Worm (Caenorhabditis elegans): ENCODE data around the gene Y54G2A.26.
A peak's percentile ranks its signal among the peaks of the same experiment; 100 is the strongest.

ce11 chrIV:2990519-2990918, 4.8 kb downstream of the Y54G2A.26 start:
- peak; percentile 0 for TF ChIP-seq unc-62 (GFP tag; optimal IDR thresholded peaks at IDR 0.05)
- no peak for TF ChIP-seq mep-1 (tag; optimal IDR thresholded peaks at IDR 0.05)
- no peak for TF ChIP-seq snpc-4 (tag; optimal IDR thresholded peaks at IDR 0.05)
- no peak for TF ChIP-seq ztf-11 (tag; optimal IDR thresholded peaks at IDR 0.05)
- no peak for TF ChIP-seq ceh-83 (GFP tag; optimal IDR thresholded peaks at IDR 0.05)
- TF ChIP-seq nhr-76 (tag; optimal IDR thresholded peaks at IDR 0.05), result no peak
- no peak for TF ChIP-seq M03D4.4 (tag; optimal IDR thresholded peaks at IDR 0.05)
- TF ChIP-seq nhr-12 (tag; optimal IDR thresholded peaks at IDR 0.05), result no peak
